Worm (Caenorhabditis elegans): Measurements from ENCODE around the gene B0563.1.
"Not testable (repeated sequence)": the region's sequence is repeated elsewhere in the genome, so short reads cannot be mapped to it uniquely, and the experiment has no call there.

The B0563.1 gene

DNA sequence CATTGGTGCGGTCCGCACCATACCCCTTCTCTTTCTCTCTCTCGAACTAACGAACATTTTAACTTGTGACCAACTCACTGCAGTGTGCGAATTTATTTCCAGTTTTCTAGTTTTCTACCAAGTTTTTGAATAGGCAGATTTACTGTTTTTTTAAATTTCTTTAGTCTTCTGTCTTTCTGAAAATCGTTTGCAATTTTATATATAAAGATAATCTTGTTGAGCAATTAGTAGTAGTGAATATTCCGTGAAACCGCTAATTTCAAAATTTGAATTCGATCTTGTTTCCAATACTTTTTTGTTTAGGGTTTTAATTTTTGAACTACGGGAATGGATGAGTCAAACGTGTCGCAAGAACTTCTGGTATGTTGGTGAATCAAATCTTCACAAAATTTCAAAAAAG, 12.5 kb downstream of the B0563.1 start, which contains the start of gene Y81B9A.2:
Gene Y81B9A.2, plus strand, starts transcription at position 301 of the 400 bp plus-strand sequence.
- no peak for TF ChIP-seq ceh-9 (tag; optimal IDR thresholded peaks at IDR 0.05)
- TF ChIP-seq nhr-67 (tag; optimal IDR thresholded peaks at IDR 0.05) = no peak
- no peak for TF ChIP-seq lin-15B (tag; optimal IDR thresholded peaks at IDR 0.05)
- no peak for TF ChIP-seq nhr-237 (tag; optimal IDR thresholded peaks at IDR 0.05)
- TF ChIP-seq elt-1 (tag; optimal IDR thresholded peaks at IDR 0.05) = no peak
- no peak for TF ChIP-seq nhr-77 (tag; optimal IDR thresholded peaks at IDR 0.05)
- TF ChIP-seq fos-1 (tag; optimal IDR thresholded peaks at IDR 0.05) = no peak

DNA sequence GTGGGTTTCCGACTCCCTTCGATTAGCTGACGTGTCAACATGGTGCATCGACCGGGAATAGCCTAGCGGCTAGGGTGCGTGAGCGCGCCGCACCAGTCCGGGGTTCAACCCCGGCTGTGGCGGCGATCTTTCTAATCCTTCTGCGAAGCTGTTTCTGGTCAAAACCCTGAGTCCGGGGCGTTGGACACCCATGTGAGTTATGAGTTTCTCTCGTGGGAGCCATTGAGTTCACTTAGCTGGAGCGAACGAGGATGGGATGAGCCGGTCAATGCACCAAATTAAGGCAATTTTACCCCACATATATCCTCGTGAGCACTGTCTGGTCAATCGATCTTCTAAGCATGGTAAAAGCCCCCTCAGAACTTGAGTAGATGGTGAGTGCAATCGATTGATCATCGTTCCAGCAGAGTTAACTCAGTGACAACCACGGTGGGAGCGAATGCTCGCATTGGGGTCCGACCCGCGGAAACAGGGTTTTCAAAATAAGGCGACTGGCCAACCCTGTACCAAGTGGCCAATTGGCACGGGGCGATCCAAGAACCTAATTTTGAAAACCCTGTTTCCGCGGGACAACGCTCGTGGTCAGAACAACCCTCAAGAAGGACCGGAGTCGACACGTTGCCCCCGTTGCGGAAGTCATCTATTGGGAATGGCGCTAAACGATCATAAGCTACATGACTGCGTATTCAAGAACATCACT, 20.6 kb downstream of the B0563.1 start, which contains the start of gene Y81B9A.1:
Gene Y81B9A.1, plus strand, starts transcription at position 650 of the 700 bp plus-strand sequence.
- no peak for TF ChIP-seq aly-2 (tag; optimal IDR thresholded peaks at IDR 0.05)
- no peak for TF ChIP-seq ceh-9 (tag; optimal IDR thresholded peaks at IDR 0.05)

DNA sequence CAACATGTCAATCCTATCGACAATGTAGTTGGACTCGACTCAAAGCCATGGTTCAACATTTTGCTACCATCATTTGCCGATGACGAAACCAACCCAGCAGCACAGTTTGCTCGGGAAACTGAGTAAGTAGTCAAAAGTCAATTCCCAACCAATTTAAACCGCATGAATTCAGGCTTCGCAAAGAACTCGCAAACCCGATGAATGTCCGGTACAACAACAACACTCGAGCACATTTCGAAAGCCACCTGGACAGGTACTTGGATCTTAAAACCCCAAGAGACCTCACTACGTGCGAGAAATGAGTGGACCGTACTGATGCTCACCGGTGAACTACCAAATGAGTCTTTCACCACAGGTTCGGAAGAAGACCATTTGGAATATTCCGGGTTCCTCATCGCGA, 22.7 kb downstream of the B0563.1 start:
- TF ChIP-seq ceh-82 (tag; optimal IDR thresholded peaks at IDR 0.05) = no peak
- no peak for TF ChIP-seq nhr-67 (tag; optimal IDR thresholded peaks at IDR 0.05)

DNA sequence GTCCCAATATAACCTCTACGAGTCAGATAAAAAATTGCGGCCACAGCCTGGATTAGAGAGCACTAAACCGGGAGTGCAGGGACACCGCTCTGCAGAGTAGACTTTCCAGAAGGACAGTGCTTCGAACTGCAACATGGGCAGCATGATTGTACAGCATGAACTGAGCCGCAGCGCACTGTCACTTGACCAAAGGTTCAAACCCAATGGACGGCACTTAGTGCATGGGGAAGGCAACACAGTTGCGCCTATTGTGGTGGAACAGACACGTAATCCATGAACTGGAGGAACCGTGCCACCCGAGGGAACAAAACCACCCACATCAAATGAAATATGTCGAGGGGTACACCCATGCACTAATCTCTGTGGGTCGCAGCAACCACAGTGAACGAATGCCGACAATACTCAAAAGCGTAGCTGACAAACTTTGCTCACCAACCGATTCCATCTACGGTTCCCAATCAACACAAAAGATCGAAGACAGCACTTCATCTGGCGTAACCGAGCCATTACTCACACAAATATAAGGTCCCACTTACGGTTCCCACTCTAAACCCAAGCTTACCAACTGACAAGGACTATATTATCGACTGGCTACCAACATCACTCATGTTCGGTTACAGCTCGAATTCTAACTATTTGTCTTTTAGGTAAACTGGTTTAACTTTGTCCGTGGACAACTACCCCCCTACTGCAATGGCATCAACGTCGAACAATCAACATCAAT, 24.2 kb downstream of the B0563.1 start:
- TF ChIP-seq skn-1 (tag; optimal IDR thresholded peaks at IDR 0.05) = no peak

DNA sequence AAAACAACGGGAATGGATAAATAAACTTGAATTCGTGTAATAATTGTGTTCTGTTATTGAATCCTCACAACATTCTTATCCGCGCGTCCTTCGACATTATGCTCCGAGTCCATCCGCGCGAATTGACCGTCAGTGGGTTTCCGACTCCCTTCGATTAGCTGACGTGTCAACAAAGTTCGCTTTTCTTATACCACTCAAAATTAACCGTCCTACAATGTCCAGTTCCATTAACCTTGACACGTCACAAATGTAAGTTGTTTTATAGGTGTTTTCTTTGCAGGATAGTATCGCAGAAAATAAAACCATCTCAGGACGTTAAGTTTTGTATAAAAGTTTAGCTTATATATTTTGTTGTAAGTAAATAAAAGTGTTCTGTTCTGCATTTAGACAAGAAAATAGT, 32.1 kb downstream of the B0563.1 start, which contains the start of gene crb-3:
Gene crb-3, plus strand, starts transcription at position 301 of the 400 bp plus-strand sequence.
- not testable (repeated sequence) for TF ChIP-seq nhr-43 (tag; optimal IDR thresholded peaks at IDR 0.05; ENCODE audit: poor library complexity, severe bottlenecking); hmg-11 (tag; optimal IDR thresholded peaks at IDR 0.05); ztf-11 (tag; optimal IDR thresholded peaks at IDR 0.05)

DNA sequence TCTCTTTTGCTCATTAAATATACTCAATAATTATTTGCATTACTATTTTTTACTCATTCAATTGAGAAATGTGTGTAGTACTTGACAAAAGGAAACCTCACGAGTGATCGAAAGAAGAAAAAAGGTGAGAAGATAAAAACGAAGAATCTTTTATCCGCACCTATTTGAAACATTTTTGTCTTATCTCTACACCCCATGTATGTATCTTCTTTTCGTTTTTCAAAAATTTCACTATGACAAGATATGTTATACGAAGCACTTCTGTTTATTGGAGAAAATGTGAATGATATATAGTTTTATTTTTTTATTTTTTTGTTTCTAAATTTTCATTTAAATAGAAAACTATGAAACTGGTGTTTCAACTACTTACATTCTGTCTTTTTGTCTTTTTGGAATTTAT, 33.6 kb downstream of the B0563.1 start:
- TF ChIP-seq mml-1 (tag; optimal IDR thresholded peaks at IDR 0.05) (no peak), snpc-4 (tag; optimal IDR thresholded peaks at IDR 0.05) (no peak), nhr-12 (tag; optimal IDR thresholded peaks at IDR 0.05) (no peak), nhr-28 (tag; optimal IDR thresholded peaks at IDR 0.05) (no peak), nhr-11 (tag; optimal IDR thresholded peaks at IDR 0.05) (no peak), nfya-1 (tag; optimal IDR thresholded peaks at IDR 0.05; ENCODE audit: insufficient read depth) (no peak), egl-27 (tag; optimal IDR thresholded peaks at IDR 0.05) (no peak), nhr-67 (tag; optimal IDR thresholded peaks at IDR 0.05) (no peak), fkh-10 (GFP tag; optimal IDR thresholded peaks at IDR 0.05) (no peak), nhr-43 (tag; optimal IDR thresholded peaks at IDR 0.05; ENCODE audit: poor library complexity, severe bottlenecking) (no peak), lin-15B (tag; optimal IDR thresholded peaks at IDR 0.05) (no peak), ztf-11 (tag; optimal IDR thresholded peaks at IDR 0.05) (no peak)

DNA sequence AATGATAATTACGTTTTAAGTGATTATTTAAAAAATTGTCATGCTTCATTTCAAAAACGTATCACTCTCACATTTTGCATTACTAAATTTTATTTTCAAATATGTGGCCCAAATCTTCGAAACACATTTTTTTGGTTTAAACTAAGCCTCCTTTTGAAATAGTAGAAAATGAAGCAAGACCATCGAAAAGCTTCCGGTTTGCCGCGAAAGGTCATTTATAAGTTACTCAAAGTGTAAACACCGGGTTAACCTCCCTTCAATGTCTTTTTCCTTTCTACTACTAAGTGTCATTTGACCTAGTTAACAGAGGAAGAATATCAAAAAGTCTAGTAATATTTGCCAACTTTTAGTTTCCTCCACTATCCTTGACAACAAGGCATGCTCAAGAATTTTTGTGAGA, 35.4 kb downstream of the B0563.1 start:
- no peak for TF ChIP-seq mdl-1 (tag; optimal IDR thresholded peaks at IDR 0.05)
- no peak for TF ChIP-seq egl-5 (tag; optimal IDR thresholded peaks at IDR 0.05)
- TF ChIP-seq skn-1 (tag; optimal IDR thresholded peaks at IDR 0.05) = no peak
- TF ChIP-seq unc-62 (GFP tag; optimal IDR thresholded peaks at IDR 0.05) = no peak
- TF ChIP-seq fos-1 (tag; optimal IDR thresholded peaks at IDR 0.05) = no peak
- no peak for TF ChIP-seq ceh-28 (tag; optimal IDR thresholded peaks at IDR 0.05)
- TF ChIP-seq nhr-237 (tag; optimal IDR thresholded peaks at IDR 0.05) = no peak
- TF ChIP-seq pqm-1 (tag; optimal IDR thresholded peaks at IDR 0.05) = no peak
- TF ChIP-seq aly-2 (tag; optimal IDR thresholded peaks at IDR 0.05) = no peak
- TF ChIP-seq snpc-4 (tag; optimal IDR thresholded peaks at IDR 0.05) = no peak
- TF ChIP-seq ceh-82 (tag; optimal IDR thresholded peaks at IDR 0.05) = no peak
- TF ChIP-seq nhr-28 (tag; optimal IDR thresholded peaks at IDR 0.05) = no peak
- no peak for TF ChIP-seq lin-39 (tag; optimal IDR thresholded peaks at IDR 0.05)
- no peak for TF ChIP-seq ceh-16 (tag; optimal IDR thresholded peaks at IDR 0.05)
- TF ChIP-seq lsy-12 (tag; optimal IDR thresholded peaks at IDR 0.05) = no peak
- TF ChIP-seq tbx-2 (tag; optimal IDR thresholded peaks at IDR 0.05) = no peak
- no peak for TF ChIP-seq mml-1 (tag; optimal IDR thresholded peaks at IDR 0.05)
